Fruit fly (Drosophila melanogaster) whole organism, embryonic: ENCODE results near the gene CG15772.

Experiments
- Atf3 ChIP-seq: fragments of 200-800 bp; sonication (Bioruptor generic); optimal IDR thresholded peaks from 3 replicates; lab custom pipeline; 2016; ENCODE audit warnings: missing biosample characterization, missing genetic modification characterization
- C15 ChIP-seq: fragments of 200-800 bp; sonication (Bioruptor generic); IDR thresholded peaks from 3 replicates; pipeline ENCODE4 v1.3.6; 2022; ENCODE audit warnings: missing biosample characterization, missing genetic modification characterization
- CG10321 ChIP-seq: fragments of 200-800 bp; sonication (Bioruptor generic); IDR thresholded peaks from 2 replicates; pipeline ENCODE4 v1.3.6; 2022; ENCODE audit warnings: missing biosample characterization, missing genetic modification characterization
- CG12236 ChIP-seq: fragments of 200-800 bp; sonication (Bioruptor generic); optimal IDR thresholded peaks from 2 replicates; lab custom pipeline; 2016; ENCODE audit warnings: missing biosample characterization, missing genetic modification characterization
- CG13296 ChIP-seq: fragments of 200-800 bp; sonication (Bioruptor generic); optimal IDR thresholded peaks from 3 replicates; lab custom pipeline; 2018; ENCODE audit warnings: missing biosample characterization, mild to moderate bottlenecking, missing genetic modification characterization
- CG14014 ChIP-seq: fragments of 200-800 bp; sonication (Bioruptor generic); IDR thresholded peaks from 2 replicates; pipeline ENCODE4 v1.3.6; 2022; ENCODE audit warnings: missing biosample characterization, missing genetic modification characterization
- CG14050 ChIP-seq: fragments of 200-800 bp; sonication (Bioruptor generic); IDR thresholded peaks from 3 replicates; pipeline ENCODE4 v1.3.6; 2022; ENCODE audit warnings: missing biosample characterization, missing genetic modification characterization
- CG15011 ChIP-seq: fragments of 200-800 bp; sonication (Bioruptor generic); optimal IDR thresholded peaks from 3 replicates; lab custom pipeline; 2018; ENCODE audit warnings: missing biosample characterization, mild to moderate bottlenecking, missing genetic modification characterization
- CG16779 ChIP-seq: fragments of 200-800 bp; sonication (Bioruptor generic); IDR thresholded peaks from 2 replicates; pipeline ENCODE4 v1.3.6; 2022; ENCODE audit warnings: missing biosample characterization, missing genetic modification characterization
- CG17385 ChIP-seq: fragments of 200-800 bp; sonication (Bioruptor generic); optimal IDR thresholded peaks from 3 replicates; lab custom pipeline; 2018; ENCODE audit warnings: missing biosample characterization, mild to moderate bottlenecking, missing genetic modification characterization
- CG18764 ChIP-seq: fragments of 200-800 bp; sonication (Bioruptor generic); optimal IDR thresholded peaks from 3 replicates; lab custom pipeline; 2016; ENCODE audit warnings: missing biosample characterization, missing genetic modification characterization
- CG30020 ChIP-seq: fragments of 200-800 bp; optimal IDR thresholded peaks from 2 replicates; lab custom pipeline; 2019; ENCODE audit warnings: missing biosample characterization, mild to moderate bottlenecking, missing genetic modification characterization, moderate library complexity
- CG31224 ChIP-seq: fragments of 200-800 bp; sonication (Bioruptor generic); IDR thresholded peaks from 2 replicates; pipeline ENCODE4 v1.3.6; 2022; ENCODE audit warnings: missing biosample characterization, missing genetic modification characterization
- CG33213 ChIP-seq: fragments of 200-800 bp; sonication (Bioruptor generic); optimal IDR thresholded peaks from 3 replicates; lab custom pipeline; 2016; ENCODE audit warnings: missing biosample characterization, missing genetic modification characterization
- CG4424 ChIP-seq: fragments of 200-800 bp; sonication (Bioruptor generic); optimal IDR thresholded peaks from 3 replicates; lab custom pipeline; 2016; ENCODE audit warnings: missing biosample characterization, missing genetic modification characterization
- CG5180 ChIP-seq: fragments of 200-800 bp; sonication (Bioruptor generic); optimal IDR thresholded peaks from 3 replicates; lab custom pipeline; 2017; ENCODE audit warnings: missing biosample characterization, missing genetic modification characterization, mild to moderate bottlenecking, moderate library complexity, missing genetic modification reagents
- CG6254 ChIP-seq: fragments of 200-800 bp; sonication (Bioruptor generic); optimal IDR thresholded peaks from 3 replicates; lab custom pipeline; 2017; ENCODE audit warnings: mild to moderate bottlenecking, missing biosample characterization, missing genetic modification reagents, missing genetic modification characterization
- CG6813 ChIP-seq: fragments of 200-800 bp; sonication (Bioruptor generic); optimal IDR thresholded peaks from 2 replicates; lab custom pipeline; 2017; ENCODE audit warnings: missing biosample characterization, missing genetic modification characterization, mild to moderate bottlenecking, moderate library complexity, missing genetic modification reagents
- CG7372 ChIP-seq: fragments of 200-800 bp; sonication (Bioruptor generic); IDR thresholded peaks from 2 replicates; pipeline ENCODE4 v1.3.6; 2022; ENCODE audit warnings: missing biosample characterization, missing genetic modification characterization
- D ChIP-seq, 2 experiments: fragments of 200-800 bp in 1 of 2; fragments of >200 bp in 1 of 2; sonication (Bioruptor generic) in 1 of 2; optimal IDR thresholded peaks; 2 replicates in 1 of 2; 3 replicates in 1 of 2; lab custom pipeline; 2017; ENCODE audit warnings: mild to moderate bottlenecking in 1 of 2, missing biosample characterization in 1 of 2, missing genetic modification characterization in 1 of 2, missing genetic modification reagents in 1 of 2
- Dfd ChIP-seq, 2 experiments: fragments of >200 bp; optimal IDR thresholded peaks; 2 replicates each; lab custom pipeline; 2017; ENCODE audit warnings: missing biosample characterization in 2 of 2, missing genetic modification characterization in 2 of 2
- Ets97D ChIP-seq: fragments of 200-800 bp; sonication (Bioruptor generic); optimal IDR thresholded peaks from 3 replicates; lab custom pipeline; 2016; ENCODE audit warnings: missing biosample characterization, missing genetic modification characterization
- HLH54F ChIP-seq: fragments of 200-800 bp; sonication (Bioruptor generic); optimal IDR thresholded peaks from 3 replicates; lab custom pipeline; 2016; ENCODE audit warnings: missing biosample characterization, missing genetic modification characterization
- Mad ChIP-seq: fragments of 200-800 bp; sonication (Bioruptor generic); optimal IDR thresholded peaks from 2 replicates; lab custom pipeline; 2016; ENCODE audit warnings: missing biosample characterization, missing genetic modification characterization
- PHDP ChIP-seq: fragments of 200-800 bp; sonication (Bioruptor generic); optimal IDR thresholded peaks from 3 replicates; lab custom pipeline; 2018; ENCODE audit warnings: missing biosample characterization, mild to moderate bottlenecking, missing genetic modification characterization, moderate library complexity
- Ptx1 ChIP-seq: fragments of 200-800 bp; sonication (Bioruptor generic); IDR thresholded peaks from 2 replicates; pipeline ENCODE4 v1.3.6; 2022; ENCODE audit warnings: missing biosample characterization, missing genetic modification characterization
- Rfx ChIP-seq: fragments of 200-800 bp; sonication (Bioruptor generic); IDR thresholded peaks from 2 replicates; pipeline ENCODE4 v1.3.6; 2022; ENCODE audit warnings: missing biosample characterization, missing genetic modification characterization
- Scr ChIP-seq: fragments of 200-800 bp; sonication (Bioruptor generic); IDR thresholded peaks from 2 replicates; pipeline ENCODE4 v1.3.6; 2022; ENCODE audit warnings: missing biosample characterization, missing genetic modification characterization; ENCODE audit not compliant: partially characterized antibody
- Ssrp ChIP-seq: fragments of 200-800 bp; sonication (Bioruptor generic); optimal IDR thresholded peaks from 2 replicates; lab custom pipeline; 2018; ENCODE audit warnings: missing biosample characterization, mild to moderate bottlenecking, missing genetic modification characterization, moderate library complexity
- Usf ChIP-seq: fragments of 200-800 bp; sonication (Bioruptor generic); optimal IDR thresholded peaks from 2 replicates; lab custom pipeline; 2017; ENCODE audit warnings: missing genotype, missing biosample characterization, missing genetic modification characterization
- Vsx1 ChIP-seq: fragments of 200-800 bp; sonication (Bioruptor generic); optimal IDR thresholded peaks from 2 replicates; lab custom pipeline; 2017; ENCODE audit warnings: missing biosample characterization, mild to moderate bottlenecking, missing genetic modification characterization, missing genetic modification reagents
- Xbp1 ChIP-seq: fragments of 200-800 bp; sonication (Bioruptor generic); optimal IDR thresholded peaks from 3 replicates; lab custom pipeline; 2016; ENCODE audit warnings: missing biosample characterization, mild to moderate bottlenecking, missing genetic modification characterization
- abd-A ChIP-seq: fragments of 200-800 bp; sonication (Bioruptor generic); optimal IDR thresholded peaks from 3 replicates; lab custom pipeline; 2019; ENCODE audit warnings: missing biosample characterization, mild to moderate bottlenecking, missing genetic modification characterization, moderate library complexity
- cato ChIP-seq: fragments of 200-800 bp; sonication (Bioruptor generic); optimal IDR thresholded peaks from 2 replicates; lab custom pipeline; 2016; ENCODE audit warnings: missing biosample characterization, missing genetic modification characterization, borderline replicate concordance
- ci ChIP-seq: fragments of 200-800 bp; sonication (Bioruptor generic); IDR thresholded peaks from 3 replicates; pipeline ENCODE4 v1.3.6; 2022; ENCODE audit warnings: missing biosample characterization, missing genetic modification characterization
- dati ChIP-seq: fragments of 200-800 bp; sonication (Bioruptor generic); IDR thresholded peaks from 2 replicates; pipeline ENCODE4 v1.3.6; 2022; ENCODE audit warnings: missing biosample characterization, missing genetic modification characterization
- ewg ChIP-seq: fragments of 200-800 bp; sonication (Bioruptor generic); optimal IDR thresholded peaks from 3 replicates; lab custom pipeline; 2017; ENCODE audit warnings: mild to moderate bottlenecking, missing biosample characterization, missing genetic modification reagents, missing genetic modification characterization
- eyg ChIP-seq: fragments of 200-800 bp; sonication (Bioruptor generic); optimal IDR thresholded peaks from 3 replicates; lab custom pipeline; 2016; ENCODE audit warnings: missing biosample characterization, missing genetic modification characterization
- fd102C ChIP-seq: fragments of 200-800 bp; sonication (Bioruptor generic); optimal IDR thresholded peaks from 2 replicates; lab custom pipeline; 2018; ENCODE audit warnings: missing biosample characterization, mild to moderate bottlenecking, missing genetic modification characterization, moderate library complexity
- fd96Cb ChIP-seq: fragments of 200-800 bp; sonication (Bioruptor generic); optimal IDR thresholded peaks from 2 replicates; lab custom pipeline; 2018; ENCODE audit warnings: missing biosample characterization, mild to moderate bottlenecking, missing genetic modification characterization, moderate library complexity
- gcm2 ChIP-seq: fragments of 200-800 bp; sonication (Bioruptor generic); optimal IDR thresholded peaks from 2 replicates; lab custom pipeline; 2016; ENCODE audit warnings: missing biosample characterization, missing genetic modification characterization
- jumu ChIP-seq: fragments of 200-800 bp; sonication (Bioruptor generic); optimal IDR thresholded peaks from 3 replicates; lab custom pipeline; 2016; ENCODE audit warnings: missing biosample characterization, missing genetic modification characterization
- mld ChIP-seq: fragments of 200-800 bp; sonication (Bioruptor generic); IDR thresholded peaks from 3 replicates; pipeline ENCODE4 v1.3.6; 2022; ENCODE audit warnings: missing biosample characterization, missing genetic modification characterization; ENCODE audit not compliant: partially characterized antibody
- ranshi ChIP-seq: fragments of 200-800 bp; sonication (Bioruptor generic); IDR thresholded peaks from 2 replicates; pipeline ENCODE4 v1.3.6; 2022; ENCODE audit warnings: missing biosample characterization, missing genetic modification characterization
- scrt ChIP-seq: fragments of 200-800 bp; sonication (Bioruptor generic); optimal IDR thresholded peaks from 2 replicates; lab custom pipeline; 2018; ENCODE audit warnings: missing biosample characterization, mild to moderate bottlenecking, missing genetic modification characterization, moderate library complexity
- sd ChIP-seq: fragments of 200-800 bp; sonication (Bioruptor generic); optimal IDR thresholded peaks from 3 replicates; lab custom pipeline; 2018; ENCODE audit warnings: missing biosample characterization, mild to moderate bottlenecking, missing genetic modification characterization, moderate library complexity
- sisA ChIP-seq: fragments of 200-800 bp; sonication (Bioruptor generic); IDR thresholded peaks from 2 replicates; pipeline ENCODE4 v1.3.6; 2022; ENCODE audit warnings: missing biosample characterization, missing genetic modification characterization
- sr ChIP-seq: fragments of 200-800 bp; sonication (Bioruptor generic); IDR thresholded peaks from 3 replicates; pipeline ENCODE4 v1.3.6; 2022; ENCODE audit warnings: missing biosample characterization, missing genetic modification characterization
- stc ChIP-seq: fragments of 200-800 bp; sonication (Bioruptor generic); IDR thresholded peaks from 2 replicates; pipeline ENCODE4 v1.3.6; 2022; ENCODE audit warnings: missing biosample characterization, missing genetic modification characterization
- wor ChIP-seq: fragments of 200-800 bp; sonication (Bioruptor generic); IDR thresholded peaks from 2 replicates; pipeline ENCODE4 v1.3.6; 2022; ENCODE audit warnings: missing biosample characterization, missing genetic modification characterization

The CG15772 gene

dm6 chrX:5783260-5784040, 31.4 kb downstream of the CG15772 start (continued):
- no peak for TF ChIP-seq CG31224 (GFP tag; lab: Robert Waterston, UW)
- no peak for TF ChIP-seq D (optimal IDR thresholded peaks at IDR 0.05; lab: Kevin White, UChicago)
- peak; percentile 42 for TF ChIP-seq D (GFP tag; optimal IDR thresholded peaks at IDR 0.05; lab: Kevin White, UChicago)
- TF ChIP-seq Vsx1 = no peak
- TF ChIP-seq abd-A (tag; lab: Kevin White, UChicago) = no peak
- no peak for TF ChIP-seq CG10321 (GFP tag; lab: Robert Waterston, UW)
- no peak for TF ChIP-seq fd102C
- TF ChIP-seq Ptx1 (GFP tag; lab: Robert Waterston, UW) = peak; percentile 49
- peak; percentile 58 for TF ChIP-seq wor (GFP tag; lab: Robert Waterston, UW)
- no peak for TF ChIP-seq stc (GFP tag; lab: Robert Waterston, UW)
- no peak for TF ChIP-seq CG18764
- no peak for TF ChIP-seq gcm2 (GFP tag; lab: Kevin White, UChicago)
- no peak for TF ChIP-seq ranshi (GFP tag; lab: Robert Waterston, UW)
- TF ChIP-seq CG7372 = no peak
- no peak for TF ChIP-seq cato
- peak; percentile 69 for TF ChIP-seq ci (GFP tag; lab: Robert Waterston, UW)
- no peak for TF ChIP-seq CG13296 (GFP tag; lab: Kevin White, UChicago)
- peak; percentile 33 for TF ChIP-seq Xbp1
- no peak for TF ChIP-seq Dfd (GFP tag; optimal IDR thresholded peaks at IDR 0.05; lab: Kevin White, UChicago)
- no peak for TF ChIP-seq C15 (GFP tag; lab: Robert Waterston, UW)
- no peak for TF ChIP-seq sd (tag; lab: Kevin White, UChicago)
- peak; percentile 50 for TF ChIP-seq fd96Cb (tag; lab: Kevin White, UChicago)
- no peak for TF ChIP-seq scrt (GFP tag; lab: Kevin White, UChicago)
- no peak for TF ChIP-seq HLH54F (GFP tag; lab: Kevin White, UChicago)
- no peak for TF ChIP-seq Ets97D
- no peak for TF ChIP-seq CG15011 (GFP tag; lab: Kevin White, UChicago)
- no peak for TF ChIP-seq Rfx (GFP tag; lab: Robert Waterston, UW)
- TF ChIP-seq CG4424 (GFP tag; lab: Kevin White, UChicago) = peak; percentile 17
- TF ChIP-seq sisA = peak; percentile 49
- TF ChIP-seq CG30020 (tag; lab: Kevin White, UChicago) = no peak
- no peak for TF ChIP-seq Scr
- TF ChIP-seq Usf = no peak
- 0 out of 2 replicates have a peak, but pooled peaks have one; percentile 23 for TF ChIP-seq CG14014
- TF ChIP-seq CG5180 (GFP tag; lab: Kevin White, UChicago) = no peak
- TF ChIP-seq eyg (GFP tag; lab: Kevin White, UChicago) = no peak
- TF ChIP-seq ewg (GFP tag; lab: Kevin White, UChicago) = peak; percentile 31
- no peak for TF ChIP-seq mld
- TF ChIP-seq CG14050 = no peak
- TF ChIP-seq CG33213 (GFP tag; lab: Kevin White, UChicago) = no peak
- TF ChIP-seq CG6254 = peak; percentile 30
- TF ChIP-seq CG12236 = no peak
- TF ChIP-seq CG16779 (GFP tag; lab: Robert Waterston, UW) = no peak
- TF ChIP-seq Mad (GFP tag; lab: Kevin White, UChicago) = no peak
- no peak for TF ChIP-seq Atf3 (GFP tag; lab: Kevin White, UChicago)
- no peak for TF ChIP-seq sr (GFP tag; lab: Robert Waterston, UW)
- TF ChIP-seq jumu (GFP tag; lab: Kevin White, UChicago) = no peak
- TF ChIP-seq dati (GFP tag; lab: Robert Waterston, UW) = no peak
- TF ChIP-seq PHDP (tag; lab: Kevin White, UChicago) = peak; percentile 41
- TF ChIP-seq Ssrp (tag; lab: Kevin White, UChicago) = peak; percentile 62
- no peak for TF ChIP-seq CG17385 (GFP tag; lab: Kevin White, UChicago)
- TF ChIP-seq CG6813 (GFP tag; lab: Kevin White, UChicago) = peak; percentile 2
